Worm (Caenorhabditis elegans): ENCODE data around the gene cpna-1.

DNA sequence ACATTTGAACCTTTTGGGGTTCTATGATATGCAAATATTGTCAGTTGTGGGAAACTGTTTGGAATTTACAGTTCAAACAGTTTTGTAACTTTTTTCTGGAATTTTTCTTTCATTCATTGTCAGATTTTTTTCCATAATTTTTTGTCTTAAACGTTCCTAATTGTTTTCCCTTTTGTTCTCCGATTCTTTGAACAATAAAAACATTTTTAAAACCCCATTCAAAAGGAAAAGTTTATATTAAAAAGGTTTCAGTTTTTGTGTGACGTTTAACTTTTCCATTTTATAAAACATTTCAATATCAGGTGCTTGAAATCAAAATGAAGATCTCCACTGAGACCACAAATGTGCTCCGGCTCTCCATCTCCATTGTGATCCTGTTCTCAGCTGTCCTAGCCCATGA is 32.6 kb downstream of the cpna-1 start, which contains the start of gene F31D5.1:
- no peak for TF ChIP-seq egl-27 (tag; optimal IDR thresholded peaks at IDR 0.05)
- no peak for TF ChIP-seq lin-39 (tag; optimal IDR thresholded peaks at IDR 0.05)
- no peak for TF ChIP-seq elt-3 (tag; optimal IDR thresholded peaks at IDR 0.05)
- TF ChIP-seq fos-1 (tag; optimal IDR thresholded peaks at IDR 0.05) = no peak
- TF ChIP-seq nhr-77 (tag; optimal IDR thresholded peaks at IDR 0.05) = no peak
- no peak for TF ChIP-seq aly-2 (tag; optimal IDR thresholded peaks at IDR 0.05)
- TF ChIP-seq nhr-11 (tag; optimal IDR thresholded peaks at IDR 0.05) = no peak
- no peak for TF ChIP-seq snpc-4 (tag; optimal IDR thresholded peaks at IDR 0.05)
- TF ChIP-seq ceh-82 (tag; optimal IDR thresholded peaks at IDR 0.05) = no peak
- TF ChIP-seq mdl-1 (tag; optimal IDR thresholded peaks at IDR 0.05) = no peak
- TF ChIP-seq alr-1 (tag; optimal IDR thresholded peaks at IDR 0.05) = no peak
- no peak for TF ChIP-seq nhr-23 (tag; optimal IDR thresholded peaks at IDR 0.05)
